Worm (Caenorhabditis elegans) whole organism, L4 larva: ENCODE measurements around the gene T28A11.4.

Source experiments
- aly-2 ChIP-seq: sonication (generic microtip); optimal IDR thresholded peaks from 2 replicates; lab custom pipeline; 2018; ENCODE audit warnings: missing biosample characterization, missing genetic modification characterization
- ceh-62 ChIP-seq: sonication (generic microtip); optimal IDR thresholded peaks from 2 replicates; lab custom pipeline; 2017; ENCODE audit warnings: missing biosample characterization, missing genetic modification characterization
- daf-16 ChIP-seq, 3 experiments: sonication (generic microtip); optimal IDR thresholded peaks; 2 replicates each; lab custom pipeline; 2016 to 2017; ENCODE audit warnings: missing genetic modification characterization in 3 of 3, missing genetic modification reagents in 3 of 3, mild to moderate bottlenecking in 2 of 3, missing compliant biosample characterization in 2 of 3, missing biosample characterization in 1 of 3, moderate library complexity in 1 of 3
- lin-13 ChIP-seq: fragments of 150-350 bp; optimal IDR thresholded peaks from 2 replicates; lab custom pipeline; 2014; ENCODE audit warnings: missing biosample characterization, missing genetic modification reagents, missing genetic modification characterization
- lin-38 ChIP-seq: fragments of 200-800 bp; sonication (Bioruptor generic); IDR thresholded peaks from 2 replicates; pipeline ENCODE4 v1.3.6; 2022; ENCODE audit warnings: missing genetic modification reagents, missing genetic modification characterization, missing compliant biosample characterization
- pha-4 ChIP-seq, 2 experiments: fragments of 150-350 bp in 1 of 2; fragments of 200-800 bp in 1 of 2; sonication (Bioruptor generic) in 1 of 2; IDR thresholded peaks in 1 of 2; optimal IDR thresholded peaks in 1 of 2; 2 replicates each; pipeline versions ENCODE4 v1.3.6 to Lab custom; 2014 to 2022; ENCODE audit warnings: missing genetic modification characterization in 2 of 2, missing genetic modification reagents in 2 of 2, missing biosample characterization in 1 of 2, missing compliant biosample characterization in 1 of 2
- pqm-1 ChIP-seq: sonication (generic microtip); optimal IDR thresholded peaks from 2 replicates; lab custom pipeline; 2017; ENCODE audit warnings: missing biosample characterization, missing genetic modification characterization
- snpc-4 ChIP-seq: fragments of 150-350 bp; optimal IDR thresholded peaks from 2 replicates; lab custom pipeline; 2014; ENCODE audit warnings: missing biosample characterization, missing genetic modification characterization
- unc-62 ChIP-seq, 3 experiments: fragments of 150-350 bp in 1 of 3; sonication (generic microtip); optimal IDR thresholded peaks in 2 of 3; peaks in 1 of 3; 1 replicate in 1 of 3; 2 replicates in 2 of 3; lab custom pipeline; 2014 to 2017; ENCODE audit warnings: missing biosample characterization in 3 of 3, missing genetic modification characterization in 3 of 3, missing genetic modification reagents in 3 of 3, missing genotype in 1 of 3
- zag-1 ChIP-seq: fragments of 150-350 bp; optimal IDR thresholded peaks from 2 replicates; lab custom pipeline; 2014; ENCODE audit warnings: missing biosample characterization, missing genetic modification characterization

- no peak for TF ChIP-seq daf-16 (GFP tag; optimal IDR thresholded peaks at IDR 0.05; lab: Kevin White, UChicago)
- TF ChIP-seq daf-16 (tag; optimal IDR thresholded peaks at IDR 0.05; lab: Kevin White, UChicago), result no peak
- no peak for TF ChIP-seq lin-13 (GFP tag; lab: Kevin White, UChicago)
- no peak for TF ChIP-seq pqm-1 (tag; lab: Kevin White, UChicago)
- no peak for TF ChIP-seq aly-2 (tag; lab: Kevin White, UChicago)
- TF ChIP-seq snpc-4 (tag; lab: Kevin White, UChicago), result no peak
- no peak for TF ChIP-seq lin-38
- no peak for TF ChIP-seq ceh-62 (tag; lab: Kevin White, UChicago)
- TF ChIP-seq unc-62 (GFP tag; optimal IDR thresholded peaks at IDR 0.05 in 1 of 2; lab: Kevin White, UChicago), result no peak
- TF ChIP-seq unc-62 (tag; optimal IDR thresholded peaks at IDR 0.05; lab: Kevin White, UChicago), result no peak
- TF ChIP-seq zag-1 (tag; lab: Kevin White, UChicago), result no peak
- TF ChIP-seq pha-4 (GFP tag; IDR thresholded peaks at IDR 0.05; lab: Robert Waterston, UW), result no peak
- no peak for TF ChIP-seq pha-4 (tag; optimal IDR thresholded peaks at IDR 0.05; lab: Kevin White, UChicago)
Measured at ce11 chrV:3250153-3250552, 23.7 kb upstream of the T28A11.4 start, which contains the start of gene T28A11.13.
